Worm (Caenorhabditis elegans): ENCODE results near the gene F44E7.7.

ce11 chrV:5769999-5770398 lies 15.3 kb downstream of the F44E7.7 start:
- TF ChIP-seq cey-2 (tag; optimal IDR thresholded peaks at IDR 0.05; ENCODE audit: borderline replicate concordance, insufficient read depth): no peak
- no peak for TF ChIP-seq aha-1 (tag)

Measured in whole organism, L4 larva.